Fruit fly (Drosophila melanogaster) whole organism, adult: ENCODE measurements around the gene Rcc1.

Experiments
- CG11617 ChIP-seq: fragments of 200-800 bp; sonication (Bioruptor generic); optimal IDR thresholded peaks from 2 replicates; lab custom pipeline; 2017; ENCODE audit warnings: mild to moderate bottlenecking, missing biosample characterization, missing genetic modification reagents, missing genetic modification characterization
- CG12768 ChIP-seq: fragments of 200-800 bp; sonication (Bioruptor generic); optimal IDR thresholded peaks from 2 replicates; lab custom pipeline; 2017; ENCODE audit warnings: missing biosample characterization, missing genetic modification characterization, mild to moderate bottlenecking, moderate library complexity, missing genetic modification reagents
- CG14711 ChIP-seq: fragments of 200-800 bp; sonication (Bioruptor generic); optimal IDR thresholded peaks from 2 replicates; lab custom pipeline; 2018; ENCODE audit warnings: missing biosample characterization, mild to moderate bottlenecking, missing genetic modification characterization, moderate library complexity
- CG1620 ChIP-seq: fragments of 200-800 bp; sonication (Bioruptor generic); optimal IDR thresholded peaks from 2 replicates; lab custom pipeline; 2016; ENCODE audit warnings: missing biosample characterization, missing genetic modification characterization
- CG33017 ChIP-seq: fragments of 200-800 bp; sonication (Bioruptor generic); optimal IDR thresholded peaks from 2 replicates; lab custom pipeline; 2018; ENCODE audit warnings: missing biosample characterization, mild to moderate bottlenecking, missing genetic modification characterization, moderate library complexity
- CG5204 ChIP-seq: fragments of 200-800 bp; sonication (Bioruptor generic); optimal IDR thresholded peaks from 2 replicates; lab custom pipeline; 2016; ENCODE audit warnings: missing biosample characterization, missing genetic modification characterization
- CG7045 ChIP-seq: fragments of 200-800 bp; sonication (Bioruptor generic); optimal IDR thresholded peaks from 2 replicates; lab custom pipeline; 2017; ENCODE audit warnings: missing biosample characterization, mild to moderate bottlenecking, missing genetic modification characterization
- CG7101 ChIP-seq: fragments of 200-800 bp; sonication (Bioruptor generic); optimal IDR thresholded peaks from 2 replicates; lab custom pipeline; 2018; ENCODE audit warnings: missing biosample characterization, mild to moderate bottlenecking, missing genetic modification characterization, moderate library complexity
- Clk ChIP-seq: fragments of 200-800 bp; sonication (Bioruptor generic); optimal IDR thresholded peaks from 2 replicates; lab custom pipeline; 2017; ENCODE audit warnings: missing biosample characterization, missing genetic modification characterization
- Crg-1 ChIP-seq: fragments of 200-800 bp; sonication (Bioruptor generic); optimal IDR thresholded peaks from 2 replicates; lab custom pipeline; 2016; ENCODE audit warnings: missing biosample characterization, missing genetic modification characterization
- Hr96 ChIP-seq: fragments of 200-800 bp; sonication (Bioruptor generic); optimal IDR thresholded peaks from 2 replicates; lab custom pipeline; 2016; ENCODE audit warnings: missing biosample characterization, missing genetic modification characterization
- Mnt ChIP-seq: fragments of 200-800 bp; sonication (Bioruptor generic); optimal IDR thresholded peaks from 2 replicates; lab custom pipeline; 2016; ENCODE audit warnings: missing biosample characterization, mild to moderate bottlenecking, missing genetic modification characterization
- bab1 ChIP-seq: fragments of 200-800 bp; sonication (Bioruptor generic); optimal IDR thresholded peaks from 3 replicates; lab custom pipeline; 2019; ENCODE audit warnings: missing biosample characterization, mild to moderate bottlenecking, missing genetic modification characterization, moderate library complexity
- cic ChIP-seq: fragments of 200-800 bp; sonication (Bioruptor generic); optimal IDR thresholded peaks from 2 replicates; lab custom pipeline; 2017; ENCODE audit warnings: missing biosample characterization, mild to moderate bottlenecking, missing genetic modification characterization, moderate library complexity
- cnc ChIP-seq, 2 experiments: fragments of >200 bp; optimal IDR thresholded peaks; 2 replicates each; lab custom pipeline; 2017
- kay ChIP-seq: fragments of 200-800 bp; sonication (Bioruptor generic); peaks from one replicate; lab custom pipeline; 2016; ENCODE audit warnings: missing biosample characterization, missing genetic modification characterization, borderline replicate concordance
- ovo ChIP-seq: fragments of 200-800 bp; sonication (Bioruptor generic); optimal IDR thresholded peaks from 2 replicates; lab custom pipeline; 2016; ENCODE audit warnings: missing biosample characterization, missing genetic modification characterization
- pad ChIP-seq: fragments of 200-800 bp; sonication (Bioruptor generic); optimal IDR thresholded peaks from 3 replicates; lab custom pipeline; 2017; ENCODE audit warnings: missing biosample characterization, missing genetic modification characterization, mild to moderate bottlenecking, moderate library complexity, missing genetic modification reagents
- tj ChIP-seq: fragments of 200-800 bp; sonication (Bioruptor generic); optimal IDR thresholded peaks from 3 replicates; lab custom pipeline; 2017; ENCODE audit warnings: missing biosample characterization, mild to moderate bottlenecking, missing genetic modification characterization, moderate library complexity
- toe ChIP-seq: fragments of 200-800 bp; sonication (Bioruptor generic); optimal IDR thresholded peaks from 2 replicates; lab custom pipeline; 2016; ENCODE audit warnings: missing biosample characterization, missing genetic modification characterization

Rcc1 gene

dm6 chr3L:5975785-5976120 is 43.2 kb upstream of the Rcc1 start, which contains the start of gene CG10479:
Gene CG10479 (minus strand): TSS chr3L:5976007.
- TF ChIP-seq CG7101 (tag; lab: Kevin White, UChicago) = no peak
- TF ChIP-seq CG14711 (tag; lab: Kevin White, UChicago) = no peak
- peak; percentile 54 for TF ChIP-seq Hr96 (GFP tag; lab: Kevin White, UChicago)
- TF ChIP-seq cnc (optimal IDR thresholded peaks at IDR 0.05; lab: Kevin White, UChicago) = no peak
- no peak for TF ChIP-seq bab1
- TF ChIP-seq CG12768 (GFP tag; lab: Kevin White, UChicago) = peak; percentile 97
- TF ChIP-seq CG33017 (tag; lab: Kevin White, UChicago) = peak; percentile 44
- no peak for TF ChIP-seq Mnt (GFP tag; lab: Kevin White, UChicago)
- no peak for TF ChIP-seq Crg-1 (GFP tag; lab: Kevin White, UChicago)
- TF ChIP-seq Clk (GFP tag; lab: Kevin White, UChicago) = no peak
- no peak for TF ChIP-seq cic (GFP tag; lab: Kevin White, UChicago)
- TF ChIP-seq ovo (GFP tag; lab: Kevin White, UChicago) = no peak
- TF ChIP-seq CG5204 (GFP tag; lab: Kevin White, UChicago) = peak; percentile 17
- peak; percentile 64 for TF ChIP-seq toe (GFP tag; lab: Kevin White, UChicago)
- no peak for TF ChIP-seq pad (GFP tag; lab: Kevin White, UChicago)
- peak; percentile 65 for TF ChIP-seq kay (GFP tag; lab: Kevin White, UChicago)
- TF ChIP-seq CG11617 = no peak
- TF ChIP-seq CG1620 (GFP tag; lab: Kevin White, UChicago) = no peak
- peak; percentile 4 for TF ChIP-seq tj
- no peak for TF ChIP-seq CG7045 (GFP tag; lab: Kevin White, UChicago)

dm6 chr3L:5974575-5975421 is 42.2 kb upstream of the Rcc1 start:
- TF ChIP-seq bab1 = no peak
- no peak for TF ChIP-seq CG11617
- TF ChIP-seq CG14711 (tag; lab: Kevin White, UChicago) = no peak
- TF ChIP-seq CG7045 (GFP tag; lab: Kevin White, UChicago) = no peak
- no peak for TF ChIP-seq ovo (GFP tag; lab: Kevin White, UChicago)
- no peak for TF ChIP-seq pad (GFP tag; lab: Kevin White, UChicago)
- TF ChIP-seq Crg-1 (GFP tag; lab: Kevin White, UChicago) = no peak
- TF ChIP-seq kay (GFP tag; lab: Kevin White, UChicago) = no peak
- no peak for TF ChIP-seq cnc (optimal IDR thresholded peaks at IDR 0.05; lab: Kevin White, UChicago)
- no peak for TF ChIP-seq CG33017 (tag; lab: Kevin White, UChicago)
- no peak for TF ChIP-seq CG5204 (GFP tag; lab: Kevin White, UChicago)
- TF ChIP-seq cic (GFP tag; lab: Kevin White, UChicago) = no peak
- TF ChIP-seq CG7101 (tag; lab: Kevin White, UChicago) = no peak
- no peak for TF ChIP-seq CG12768 (GFP tag; lab: Kevin White, UChicago)
- no peak for TF ChIP-seq CG1620 (GFP tag; lab: Kevin White, UChicago)
- TF ChIP-seq Clk (GFP tag; lab: Kevin White, UChicago) = no peak
- TF ChIP-seq tj = no peak
- no peak for TF ChIP-seq Hr96 (GFP tag; lab: Kevin White, UChicago)
- no peak for TF ChIP-seq toe (GFP tag; lab: Kevin White, UChicago)

dm6 chr3L:5971440-5971839 is 38.9 kb upstream of the Rcc1 start:
- TF ChIP-seq kay (GFP tag; lab: Kevin White, UChicago) = no peak
- TF ChIP-seq ovo (GFP tag; lab: Kevin White, UChicago) = no peak
- TF ChIP-seq CG7101 (tag; lab: Kevin White, UChicago) = no peak
- TF ChIP-seq CG1620 (GFP tag; lab: Kevin White, UChicago) = no peak
- TF ChIP-seq CG12768 (GFP tag; lab: Kevin White, UChicago) = no peak
- TF ChIP-seq Hr96 (GFP tag; lab: Kevin White, UChicago) = no peak
- TF ChIP-seq pad (GFP tag; lab: Kevin White, UChicago) = no peak
- no peak for TF ChIP-seq CG11617
- TF ChIP-seq Clk (GFP tag; lab: Kevin White, UChicago) = no peak

- TF ChIP-seq pad (GFP tag; lab: Kevin White, UChicago) (no peak), cnc (optimal IDR thresholded peaks at IDR 0.05; lab: Kevin White, UChicago) (no peak), CG7045 (GFP tag; lab: Kevin White, UChicago) (no peak), CG11617 (no peak), Clk (GFP tag; lab: Kevin White, UChicago) (no peak), CG5204 (GFP tag; lab: Kevin White, UChicago) (no peak), cic (GFP tag; lab: Kevin White, UChicago) (no peak)
These were observed 37.6 kb upstream of the Rcc1 start for dm6 chr3L:5970169-5970568.

- no peak for TF ChIP-seq bab1
- no peak for TF ChIP-seq CG12768 (GFP tag; lab: Kevin White, UChicago)
- TF ChIP-seq CG11617 = no peak
- TF ChIP-seq CG33017 (tag; lab: Kevin White, UChicago) = no peak
- TF ChIP-seq ovo (GFP tag; lab: Kevin White, UChicago) = no peak
- no peak for TF ChIP-seq Hr96 (GFP tag; lab: Kevin White, UChicago)
- TF ChIP-seq CG7101 (tag; lab: Kevin White, UChicago) = no peak
- no peak for TF ChIP-seq Mnt (GFP tag; lab: Kevin White, UChicago)
- no peak for TF ChIP-seq kay (GFP tag; lab: Kevin White, UChicago)
- TF ChIP-seq Clk (GFP tag; lab: Kevin White, UChicago) = no peak
- no peak for TF ChIP-seq CG1620 (GFP tag; lab: Kevin White, UChicago)
- TF ChIP-seq toe (GFP tag; lab: Kevin White, UChicago) = no peak
- no peak for TF ChIP-seq CG7045 (GFP tag; lab: Kevin White, UChicago)
- TF ChIP-seq Crg-1 (GFP tag; lab: Kevin White, UChicago) = no peak
- no peak for TF ChIP-seq pad (GFP tag; lab: Kevin White, UChicago)
These were observed 36.5 kb upstream of the Rcc1 start for dm6 chr3L:5969122-5969521.
